Worm (Caenorhabditis elegans): ENCODE data around the gene F46G11.2.

DNA sequence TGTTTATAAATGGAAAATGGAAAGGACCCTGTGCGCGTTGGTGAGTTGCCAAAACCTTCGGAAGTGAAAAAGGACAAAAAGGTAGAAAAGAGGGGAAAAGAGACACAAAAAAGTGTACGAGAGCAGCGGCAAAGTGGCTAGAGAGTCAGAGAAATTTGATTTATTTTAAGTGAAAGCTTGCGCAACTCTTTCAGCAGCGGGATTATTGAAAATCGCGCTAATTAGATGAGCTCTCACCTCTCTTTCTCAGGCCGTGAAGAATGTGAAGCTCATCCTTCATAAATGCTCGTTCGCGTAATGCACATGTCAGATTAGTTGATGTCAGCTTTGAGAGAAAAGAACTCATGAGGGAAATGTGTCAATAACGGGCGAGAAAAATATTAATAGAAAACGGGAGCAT, 11.3 kb downstream of the F46G11.2 start:
- TF ChIP-seq elt-1 (tag; optimal IDR thresholded peaks at IDR 0.05) (no peak), ama-1 (optimal IDR thresholded peaks at IDR 0.05) (no peak), elt-2 (tag; optimal IDR thresholded peaks at IDR 0.05) (no peak), ztf-11 (tag; optimal IDR thresholded peaks at IDR 0.05) (no peak)

Data from whole organism, L3 larva.